Worm (Caenorhabditis elegans): Measurements from ENCODE around the gene T15B7.14.

The T15B7.14 gene

ce11 chrV:6836036-6836435 lies 894 bp upstream of the T15B7.14 start:
- TF ChIP-seq egl-27 (tag; optimal IDR thresholded peaks at IDR 0.05) (no peak), nhr-11 (tag; optimal IDR thresholded peaks at IDR 0.05) (no peak), mml-1 (tag; optimal IDR thresholded peaks at IDR 0.05) (no peak)

- TF ChIP-seq fkh-2 (tag; optimal IDR thresholded peaks at IDR 0.05), result no peak
- no peak for TF ChIP-seq nfya-1 (tag; optimal IDR thresholded peaks at IDR 0.05; ENCODE audit: insufficient read depth)
- no peak for TF ChIP-seq nhr-67 (tag; optimal IDR thresholded peaks at IDR 0.05)
- TF ChIP-seq snpc-4 (tag; optimal IDR thresholded peaks at IDR 0.05), result no peak
- TF ChIP-seq nhr-12 (tag; optimal IDR thresholded peaks at IDR 0.05), result no peak
- no peak for TF ChIP-seq ceh-28 (tag; optimal IDR thresholded peaks at IDR 0.05)
- no peak for TF ChIP-seq hmg-11 (tag; optimal IDR thresholded peaks at IDR 0.05)
- no peak for TF ChIP-seq daf-12 (tag; optimal IDR thresholded peaks at IDR 0.05)
- no peak for TF ChIP-seq ceh-9 (tag; optimal IDR thresholded peaks at IDR 0.05)
Observed at ce11 chrV:6831539-6831938, 3.6 kb downstream of the T15B7.14 start.

DNA sequence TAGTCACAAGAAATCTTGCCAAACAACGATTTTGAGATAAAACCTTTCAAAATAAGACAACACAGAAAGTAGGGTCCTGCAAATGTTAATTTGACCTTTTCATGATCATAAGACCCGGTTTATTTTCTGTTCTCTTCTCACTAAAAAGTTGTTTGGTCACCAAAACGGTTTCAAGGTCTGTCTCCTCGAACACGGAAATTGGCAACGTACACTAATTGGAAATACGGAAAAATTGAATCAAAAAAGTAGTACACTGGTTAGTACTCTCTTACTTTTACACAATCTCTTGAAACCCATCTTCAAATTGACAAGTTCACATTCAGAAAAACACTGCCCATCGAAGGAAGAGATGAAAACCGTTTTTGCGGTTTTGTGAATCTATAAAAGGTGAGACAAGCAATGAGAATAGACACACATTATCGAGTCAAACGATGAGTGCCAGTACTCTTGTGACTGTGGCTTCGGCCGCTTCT lies 4.4 kb downstream of the T15B7.14 start, which contains the start of gene col-142:
TSS of gene col-142 (plus strand) at position 423 of the 473 bp plus-strand sequence.
- TF ChIP-seq nhr-23 (tag; optimal IDR thresholded peaks at IDR 0.05), result peak; percentile 54
- TF ChIP-seq eor-1 (tag; optimal IDR thresholded peaks at IDR 0.05), result no peak

ce11 chrV:6830075-6830474 lies 5.1 kb downstream of the T15B7.14 start:
- no peak for TF ChIP-seq jun-1 (tag; optimal IDR thresholded peaks at IDR 0.05)

- TF ChIP-seq nhr-43 (tag; optimal IDR thresholded peaks at IDR 0.05; ENCODE audit: poor library complexity, severe bottlenecking) (no peak), jun-1 (tag; optimal IDR thresholded peaks at IDR 0.05) (no peak), ama-1 (optimal IDR thresholded peaks at IDR 0.05) (no peak), nhr-11 (tag; optimal IDR thresholded peaks at IDR 0.05) (no peak), ZK546.5 (tag; optimal IDR thresholded peaks at IDR 0.05) (no peak), nhr-77 (tag; optimal IDR thresholded peaks at IDR 0.05) (no peak), snpc-4 (tag; optimal IDR thresholded peaks at IDR 0.05) (no peak), ceh-16 (tag; optimal IDR thresholded peaks at IDR 0.05) (no peak), R02D3.7 (tag; optimal IDR thresholded peaks at IDR 0.05) (no peak)
Observed at ce11 chrV:6829404-6829803, 5.7 kb downstream of the T15B7.14 start, which contains the start of gene col-141. Gene col-141, plus strand, starts transcription at chrV:6829704.

DNA sequence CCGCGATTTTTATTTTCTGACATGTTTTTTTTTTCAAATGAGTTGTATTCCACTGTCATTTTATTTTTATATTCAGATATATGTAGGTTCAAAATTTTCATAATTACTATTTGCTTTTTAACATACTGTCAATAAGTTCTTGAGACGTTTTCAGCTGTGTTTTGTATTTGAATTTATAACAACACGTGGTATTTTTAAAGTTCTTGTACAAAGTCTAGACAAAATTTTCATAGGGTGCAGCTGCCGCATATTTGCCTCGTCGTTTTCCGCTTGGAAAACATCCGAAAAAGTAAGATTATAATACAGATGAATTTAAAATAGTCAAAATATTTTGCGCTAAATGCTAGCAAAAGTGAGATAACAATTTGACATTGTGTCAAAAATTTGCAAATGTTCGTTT lies 6.4 kb downstream of the T15B7.14 start, which contains the start of gene dmsr-15:
TSS of gene dmsr-15 (minus strand) at position 101 of the 400 bp plus-strand sequence.
- no peak for TF ChIP-seq lin-15B (tag; optimal IDR thresholded peaks at IDR 0.05)
- TF ChIP-seq R02D3.7 (tag; optimal IDR thresholded peaks at IDR 0.05), result no peak
- TF ChIP-seq tbx-2 (tag; optimal IDR thresholded peaks at IDR 0.05), result no peak
- TF ChIP-seq pha-4 (tag; optimal IDR thresholded peaks at IDR 0.05), result no peak
- no peak for TF ChIP-seq lsy-12 (tag; optimal IDR thresholded peaks at IDR 0.05)
- no peak for TF ChIP-seq nhr-67 (tag; optimal IDR thresholded peaks at IDR 0.05)
- TF ChIP-seq ceh-9 (tag; optimal IDR thresholded peaks at IDR 0.05), result no peak
- no peak for TF ChIP-seq lin-39 (tag; optimal IDR thresholded peaks at IDR 0.05)

- TF ChIP-seq elt-2 (tag; optimal IDR thresholded peaks at IDR 0.05), result peak; percentile 92
- no peak for TF ChIP-seq ceh-16 (tag; optimal IDR thresholded peaks at IDR 0.05)
- peak; percentile 84 for TF ChIP-seq pqm-1 (tag; optimal IDR thresholded peaks at IDR 0.05)
Observed at ce11 chrV:6823432-6823831, 11.7 kb downstream of the T15B7.14 start.

DNA sequence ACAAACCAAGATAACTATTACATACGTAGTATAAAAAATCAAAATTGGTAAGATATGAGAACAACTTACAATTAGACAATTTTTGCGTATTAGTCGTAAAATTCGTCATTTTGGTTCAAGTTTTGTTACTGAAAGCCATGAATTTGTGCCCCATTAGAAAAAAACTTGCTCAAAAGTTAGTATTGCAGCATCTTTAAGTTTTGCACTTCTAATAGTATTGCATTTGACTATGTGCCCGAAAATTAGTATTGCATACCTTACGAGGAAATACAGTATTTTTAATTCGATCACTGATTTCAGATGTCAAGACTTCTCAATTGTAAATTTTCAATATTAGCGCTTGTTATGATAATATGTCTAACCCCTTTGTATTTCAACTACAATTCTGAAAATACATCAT lies 13.6 kb downstream of the T15B7.14 start, which contains the start of gene T15B7.8:
TSS of gene T15B7.8 (plus strand) at position 301 of the 400 bp plus-strand sequence.
- no peak for TF ChIP-seq nhr-77 (tag; optimal IDR thresholded peaks at IDR 0.05)
- no peak for TF ChIP-seq ama-1 (optimal IDR thresholded peaks at IDR 0.05)
- no peak for TF ChIP-seq skn-1 (tag; optimal IDR thresholded peaks at IDR 0.05)
- no peak for TF ChIP-seq snpc-4 (tag; optimal IDR thresholded peaks at IDR 0.05)

All from whole organism, L3 larva.